Worm (Caenorhabditis elegans): ENCODE measurements around the gene mstr-2.

The mstr-2 gene

ce11 chrIII:4506590-4507128, 37.7 kb downstream of the mstr-2 start (continued):
- TF ChIP-seq ceh-32 (tag; optimal IDR thresholded peaks at IDR 0.05; ENCODE audit: poor library complexity), result no peak

ce11 chrIII:4508064-4508905, 39.4 kb downstream of the mstr-2 start, which contains the start of the genes cct-5 and F25F2.1:
Gene cct-5, minus strand, starts transcription at chrIII:4508114.
Gene F25F2.1, plus strand, starts transcription at chrIII:4508855.
- TF ChIP-seq nhr-11 (tag; optimal IDR thresholded peaks at IDR 0.05), result peak; percentile 19
- TF ChIP-seq lin-38 (GFP tag; IDR thresholded peaks at IDR 0.05), result peak; percentile 68
- peak; percentile 56 for TF ChIP-seq hmg-1.1 (GFP tag; IDR thresholded peaks at IDR 0.05)
- TF ChIP-seq dmd-6 (GFP tag; IDR thresholded peaks at IDR 0.05), result 0 out of 2 replicates have a peak, but pooled peaks have one; percentile 22
- TF ChIP-seq T20F7.1 (GFP tag; optimal IDR thresholded peaks at IDR 0.05), result peak; percentile 54
- TF ChIP-seq pha-4 (GFP tag; IDR thresholded peaks at IDR 0.05), result no peak
- TF ChIP-seq pha-4 (tag; optimal IDR thresholded peaks at IDR 0.05), result no peak
- peak; percentile 73 for TF ChIP-seq lin-13 (GFP tag; optimal IDR thresholded peaks at IDR 0.05)
- TF ChIP-seq arid-1 (GFP tag; conservative IDR thresholded peaks at IDR 0.05), result peak; percentile 53; the same call in 1 of the 2 replicates
- peak; percentile 69 for TF ChIP-seq ztf-7 (tag; optimal IDR thresholded peaks at IDR 0.05)
- no peak for TF ChIP-seq Y5F2A.4 (GFP tag; optimal IDR thresholded peaks at IDR 0.05)
- peak; percentile 29 for TF ChIP-seq nhr-28 (tag; optimal IDR thresholded peaks at IDR 0.05)
- peak in 1 of 2 experiments; percentile 8 for TF ChIP-seq hif-1 (tag; optimal IDR thresholded peaks at IDR 0.05)
- TF ChIP-seq D1046.2 (GFP tag; IDR thresholded peaks at IDR 0.05), result no peak
- no peak for TF ChIP-seq zag-1 (tag; optimal IDR thresholded peaks at IDR 0.05)
- peak; percentile 77 for TF ChIP-seq hlh-30 (tag; optimal IDR thresholded peaks at IDR 0.05; ENCODE audit: insufficient read depth)
- TF ChIP-seq tag-97 (GFP tag; IDR thresholded peaks at IDR 0.05), result no peak
- TF ChIP-seq nhr-77 (tag; optimal IDR thresholded peaks at IDR 0.05), result peak; percentile 26
- TF ChIP-seq lsy-2 (tag; optimal IDR thresholded peaks at IDR 0.05), result peak in 1 of 2 experiments; percentile 95
- peak; percentile 67 for TF ChIP-seq mep-1 (tag; optimal IDR thresholded peaks at IDR 0.05)
- peak; percentile 76 for TF ChIP-seq unc-130 (GFP tag; optimal IDR thresholded peaks at IDR 0.05)
- TF ChIP-seq aha-1 (tag), result peak; percentile 92
- TF ChIP-seq Y48G9A.11 (GFP tag; IDR thresholded peaks at IDR 0.05), result no peak
- TF ChIP-seq rbr-2 (tag; optimal IDR thresholded peaks at IDR 0.05), result peak; percentile 26
- peak; percentile 70 for TF ChIP-seq mes-2 (tag; optimal IDR thresholded peaks at IDR 0.05; ENCODE audit: poor library complexity, severe bottlenecking)
- peak; percentile 39 for TF ChIP-seq hlh-11 (tag; optimal IDR thresholded peaks at IDR 0.05)
- no peak for TF ChIP-seq saeg-2 (GFP tag; IDR thresholded peaks at IDR 0.05)
- TF ChIP-seq dpl-1 (GFP tag; optimal IDR thresholded peaks at IDR 0.05), result peak; percentile 85
- TF ChIP-seq nhr-6 (tag; optimal IDR thresholded peaks at IDR 0.05), result peak; percentile 74
- peak; percentile 35 for TF ChIP-seq dve-1 (tag; optimal IDR thresholded peaks at IDR 0.05; ENCODE audit: insufficient read depth)

- TF ChIP-seq mdl-1 (tag; optimal IDR thresholded peaks at IDR 0.05) (peak in 1 of 2 experiments; percentile 30), unc-62 (GFP tag; optimal IDR thresholded peaks at IDR 0.05 in 1 of 2) (peak in 1 of 2 experiments; percentile 48), unc-62 (tag; optimal IDR thresholded peaks at IDR 0.05) (no peak), gei-8 (GFP tag; optimal IDR thresholded peaks at IDR 0.05) (no peak), T20F7.1 (GFP tag; optimal IDR thresholded peaks at IDR 0.05) (no peak), hlh-11 (tag; optimal IDR thresholded peaks at IDR 0.05) (no peak), lin-38 (GFP tag; IDR thresholded peaks at IDR 0.05) (no peak), pqm-1 (tag; optimal IDR thresholded peaks at IDR 0.05) (no peak), aha-1 (tag) (no peak), lsy-2 (tag; optimal IDR thresholded peaks at IDR 0.05) (peak in 1 of 2 experiments; percentile 28), hlh-30 (tag; optimal IDR thresholded peaks at IDR 0.05; ENCODE audit: insufficient read depth) (peak; percentile 42), set-16 (GFP tag; IDR thresholded peaks at IDR 0.05) (no peak)
These were observed 45.0 kb downstream of the mstr-2 start for ce11 chrIII:4513926-4514325.

All from whole organism, L4 larva.